Fruit fly (Drosophila melanogaster) Kc167 (cell line): Measurements from ENCODE around the gene CG14515.

Experiments used
- Sin3A ChIP-seq: fragments of >200 bp; optimal IDR thresholded peaks from 2 replicates; lab custom pipeline; 2018; ENCODE audit warnings: missing external identifiers
- psq ChIP-seq: fragments of >200 bp; optimal IDR thresholded peaks from 2 replicates; lab custom pipeline; 2017; ENCODE audit warnings: missing external identifiers
- ttk ChIP-seq: sonication (Bioruptor generic); optimal IDR thresholded peaks from 2 replicates; lab custom pipeline; 2017; ENCODE audit warnings: missing external identifiers

DNA sequence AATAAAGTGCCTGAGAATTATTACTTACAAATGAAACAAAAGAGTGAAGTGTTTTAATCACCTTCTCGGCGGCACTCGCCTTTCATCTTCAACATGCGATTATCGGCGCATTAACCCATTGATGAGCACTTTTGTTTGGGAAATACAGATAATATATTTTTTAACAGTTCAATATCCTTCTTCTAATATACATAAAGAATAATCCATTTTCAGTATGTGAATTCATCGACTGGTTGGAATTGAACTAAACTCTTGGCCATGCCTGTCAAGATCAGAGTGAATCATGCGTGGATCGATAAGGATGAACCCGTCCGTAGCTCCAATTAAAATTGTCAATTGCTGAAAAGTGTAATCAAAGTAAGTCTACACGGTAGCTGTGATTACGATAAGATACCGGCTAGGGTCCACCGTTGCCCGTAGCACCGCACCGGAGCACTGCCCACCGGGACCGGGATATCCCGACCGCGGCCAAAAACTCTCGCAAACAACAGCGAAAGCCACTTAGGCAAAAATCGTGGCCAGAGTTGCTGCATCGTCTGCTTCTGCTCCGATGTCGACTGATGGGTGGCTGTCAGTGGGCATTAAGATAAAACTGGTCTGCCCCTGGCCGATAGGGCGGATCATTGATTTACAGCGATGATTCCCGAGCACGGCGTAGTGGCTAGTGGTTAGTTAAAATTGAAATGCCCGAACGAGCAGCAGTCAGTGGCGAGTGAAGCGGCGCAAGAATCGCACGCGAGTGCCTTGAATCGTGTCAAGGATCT is 32.2 kb upstream of the CG14515 start, which contains the start of gene CG11898:
- TF ChIP-seq psq (lab: Kevin White, UChicago) (no peak), ttk (lab: Kevin White, UChicago) (no peak), Sin3A (lab: Kevin White, UChicago) (no peak)
